Worm (Caenorhabditis elegans): ENCODE measurements around the gene H04D03.4.

ce11 chrIII:10446730-10447129 is 4.2 kb downstream of the H04D03.4 start, which contains the start of gene H04D03.7:
- TF ChIP-seq egl-27 (tag; optimal IDR thresholded peaks at IDR 0.05) (no peak), ztf-11 (tag; optimal IDR thresholded peaks at IDR 0.05) (no peak), rnt-1 (tag; optimal IDR thresholded peaks at IDR 0.05) (no peak), vab-15 (tag; optimal IDR thresholded peaks at IDR 0.05) (no peak), F16B12.6 (tag; optimal IDR thresholded peaks at IDR 0.05) (no peak), fos-1 (tag; optimal IDR thresholded peaks at IDR 0.05) (no peak), nhr-77 (tag; optimal IDR thresholded peaks at IDR 0.05) (no peak), nhr-11 (tag; optimal IDR thresholded peaks at IDR 0.05) (no peak)
